Worm (Caenorhabditis elegans) whole organism, late embryonic: ENCODE results near the gene T26A8.3.
A peak's percentile ranks its signal among the peaks of the same experiment; 100 is the strongest.

Experiments used
- C08G9.2 ChIP-seq: sonication (generic microtip); optimal IDR thresholded peaks from 2 replicates; lab custom pipeline; 2016; ENCODE audit warnings: mild to moderate bottlenecking, missing genetic modification characterization, moderate library complexity, missing compliant biosample characterization
- ama-1 ChIP-seq: fragments of 150-350 bp; optimal IDR thresholded peaks from 2 replicates; lab custom pipeline; 2014
- ceh-18 ChIP-seq: sonication (generic microtip); optimal IDR thresholded peaks from 2 replicates; lab custom pipeline; 2016; ENCODE audit warnings: missing genetic modification characterization, missing compliant biosample characterization
- ceh-19 ChIP-seq: fragments of 200-800 bp; sonication (Bioruptor generic); optimal IDR thresholded peaks from 2 replicates; lab custom pipeline; 2018; ENCODE audit warnings: mild to moderate bottlenecking, missing genetic modification characterization, missing compliant biosample characterization
- dmd-4 ChIP-seq: sonication (generic microtip); optimal IDR thresholded peaks from 2 replicates; lab custom pipeline; 2016; ENCODE audit warnings: borderline replicate concordance, missing genetic modification characterization, missing compliant biosample characterization
- elt-2 ChIP-seq: sonication (generic microtip); optimal IDR thresholded peaks from 2 replicates; lab custom pipeline; 2016; ENCODE audit warnings: missing genetic modification reagents, missing genetic modification characterization, missing compliant biosample characterization
- nhr-11 ChIP-seq: fragments of 150-350 bp; optimal IDR thresholded peaks from 2 replicates; lab custom pipeline; 2014; ENCODE audit warnings: missing biosample characterization, missing genetic modification characterization
- pqm-1 ChIP-seq: sonication (generic microtip); optimal IDR thresholded peaks from 2 replicates; lab custom pipeline; 2016; ENCODE audit warnings: missing genetic modification characterization, missing compliant biosample characterization
- pros-1 ChIP-seq: fragments of 150-350 bp; optimal IDR thresholded peaks from 2 replicates; lab custom pipeline; 2014; ENCODE audit warnings: missing biosample characterization, missing genetic modification reagents, missing genetic modification characterization

- TF ChIP-seq elt-2 (tag; lab: Kevin White, UChicago): peak; percentile 87
- TF ChIP-seq pqm-1 (tag; lab: Kevin White, UChicago): no peak
- TF ChIP-seq ceh-19 (GFP tag; lab: Kevin White, UChicago): no peak
- TF ChIP-seq C08G9.2: no peak
- TF ChIP-seq pros-1 (tag; lab: Kevin White, UChicago): no peak
- no peak for TF ChIP-seq ama-1 (lab: Kevin White, UChicago)
- TF ChIP-seq nhr-11 (tag; lab: Kevin White, UChicago): no peak
- TF ChIP-seq dmd-4 (tag; lab: Kevin White, UChicago): no peak
- TF ChIP-seq ceh-18 (tag; lab: Kevin White, UChicago): no peak
These were observed 46.1 kb downstream of the T26A8.3 start for ce11 chrIV:8380266-8380850.
